Worm (Caenorhabditis elegans): ENCODE results near the gene T05B9.1.

T05B9.1 gene

ce11 chrII:11238869-11239647, 21.9 kb downstream of the T05B9.1 start, which contains the start of the genes rpn-9 and T06D8.9:
Gene rpn-9 (minus strand): TSS chrII:11238919.
Gene T06D8.9 (plus strand): TSS chrII:11239597.
- no peak for TF ChIP-seq ets-7 (tag; optimal IDR thresholded peaks at IDR 0.05)
- no peak for TF ChIP-seq hmg-4 (GFP tag; optimal IDR thresholded peaks at IDR 0.05)
- TF ChIP-seq flt-1 (GFP tag; IDR thresholded peaks at IDR 0.05): no peak
- TF ChIP-seq ama-1 (optimal IDR thresholded peaks at IDR 0.05): no peak
- no peak for TF ChIP-seq aly-1 (tag; optimal IDR thresholded peaks at IDR 0.05)
- TF ChIP-seq hnd-1 (tag; optimal IDR thresholded peaks at IDR 0.05): no peak
- TF ChIP-seq pes-1 (GFP tag; IDR thresholded peaks at IDR 0.05): no peak
- no peak for TF ChIP-seq tra-4 (tag; optimal IDR thresholded peaks at IDR 0.05)
- no peak for TF ChIP-seq B0310.2 (tag; optimal IDR thresholded peaks at IDR 0.05)

- TF ChIP-seq B0310.2 (tag; optimal IDR thresholded peaks at IDR 0.05): no peak
Measured at ce11 chrII:11237099-11237498, 23.9 kb downstream of the T05B9.1 start, which contains the start of gene fndc-1. Gene fndc-1 (minus strand): TSS chrII:11237325.

ce11 chrII:11236274-11236673, 24.7 kb downstream of the T05B9.1 start, which contains the start of gene cchl-1:
Gene cchl-1 (minus strand): TSS chrII:11236387.
- peak; percentile 2 for TF ChIP-seq ama-1 (optimal IDR thresholded peaks at IDR 0.05)
- TF ChIP-seq hmg-4 (GFP tag; optimal IDR thresholded peaks at IDR 0.05): no peak

- TF ChIP-seq tra-4 (tag; optimal IDR thresholded peaks at IDR 0.05): no peak
- TF ChIP-seq scrt-1 (GFP tag; IDR thresholded peaks at IDR 0.05): no peak
- no peak for TF ChIP-seq B0310.2 (tag; optimal IDR thresholded peaks at IDR 0.05)
- no peak for TF ChIP-seq pes-1 (GFP tag; IDR thresholded peaks at IDR 0.05)
- TF ChIP-seq F13C5.2 (tag; optimal IDR thresholded peaks at IDR 0.05): no peak
- TF ChIP-seq aly-1 (tag; optimal IDR thresholded peaks at IDR 0.05): no peak
- no peak for TF ChIP-seq hmg-4 (GFP tag; optimal IDR thresholded peaks at IDR 0.05)
- TF ChIP-seq ets-7 (tag; optimal IDR thresholded peaks at IDR 0.05): no peak
- TF ChIP-seq hmbx-1 (tag; optimal IDR thresholded peaks at IDR 0.05): no peak
- no peak for TF ChIP-seq ama-1 (optimal IDR thresholded peaks at IDR 0.05)
- no peak for TF ChIP-seq tbx-11 (GFP tag; IDR thresholded peaks at IDR 0.05)
- TF ChIP-seq ceh-36 (tag; optimal IDR thresholded peaks at IDR 0.05): no peak
- TF ChIP-seq sea-1 (GFP tag; conservative IDR thresholded peaks at IDR 0.05): no peak
- TF ChIP-seq tbx-37 (GFP tag; conservative IDR thresholded peaks at IDR 0.05): no peak
- no peak for TF ChIP-seq hnd-1 (tag; optimal IDR thresholded peaks at IDR 0.05)
- TF ChIP-seq flt-1 (GFP tag; IDR thresholded peaks at IDR 0.05): no peak
- no peak for TF ChIP-seq ceh-13 (GFP tag; optimal IDR thresholded peaks at IDR 0.05)
Measured at ce11 chrII:11234751-11235150, 26.2 kb downstream of the T05B9.1 start, which contains the start of gene cox-15. Gene cox-15 (minus strand): TSS chrII:11234952.

- TF ChIP-seq ceh-36 (tag; optimal IDR thresholded peaks at IDR 0.05) (no peak), B0310.2 (tag; optimal IDR thresholded peaks at IDR 0.05) (no peak), flt-1 (GFP tag; IDR thresholded peaks at IDR 0.05) (no peak), scrt-1 (GFP tag; IDR thresholded peaks at IDR 0.05) (no peak), tbx-37 (GFP tag; conservative IDR thresholded peaks at IDR 0.05) (no peak), ets-7 (tag; optimal IDR thresholded peaks at IDR 0.05) (no peak), tra-4 (tag; optimal IDR thresholded peaks at IDR 0.05) (no peak), F13C5.2 (tag; optimal IDR thresholded peaks at IDR 0.05) (no peak), hmg-4 (GFP tag; optimal IDR thresholded peaks at IDR 0.05) (no peak), tbx-11 (GFP tag; IDR thresholded peaks at IDR 0.05) (no peak), hmbx-1 (tag; optimal IDR thresholded peaks at IDR 0.05) (no peak), ceh-13 (GFP tag; optimal IDR thresholded peaks at IDR 0.05) (no peak), ama-1 (optimal IDR thresholded peaks at IDR 0.05) (no peak), hnd-1 (tag; optimal IDR thresholded peaks at IDR 0.05) (no peak), aly-1 (tag; optimal IDR thresholded peaks at IDR 0.05) (no peak), pes-1 (GFP tag; IDR thresholded peaks at IDR 0.05) (no peak), sea-1 (GFP tag; conservative IDR thresholded peaks at IDR 0.05) (no peak)
Measured at ce11 chrII:11226379-11226778, 34.6 kb downstream of the T05B9.1 start, which contains the start of gene T06D8.2. Gene T06D8.2 (plus strand): TSS chrII:11226679.

ce11 chrII:11224045-11224481, 36.9 kb downstream of the T05B9.1 start:
- TF ChIP-seq aly-1 (tag; optimal IDR thresholded peaks at IDR 0.05): no peak
- no peak for TF ChIP-seq ceh-36 (tag; optimal IDR thresholded peaks at IDR 0.05)
- peak; percentile 38 for TF ChIP-seq F13C5.2 (tag; optimal IDR thresholded peaks at IDR 0.05)
- TF ChIP-seq sea-1 (GFP tag; conservative IDR thresholded peaks at IDR 0.05): no peak

- TF ChIP-seq tra-4 (tag; optimal IDR thresholded peaks at IDR 0.05): no peak
- TF ChIP-seq hnd-1 (tag; optimal IDR thresholded peaks at IDR 0.05): no peak
- no peak for TF ChIP-seq ama-1 (optimal IDR thresholded peaks at IDR 0.05)
- TF ChIP-seq tbx-37 (GFP tag; conservative IDR thresholded peaks at IDR 0.05): no peak
- no peak for TF ChIP-seq F13C5.2 (tag; optimal IDR thresholded peaks at IDR 0.05)
- no peak for TF ChIP-seq ets-7 (tag; optimal IDR thresholded peaks at IDR 0.05)
- TF ChIP-seq hmg-4 (GFP tag; optimal IDR thresholded peaks at IDR 0.05): no peak
- no peak for TF ChIP-seq B0310.2 (tag; optimal IDR thresholded peaks at IDR 0.05)
- no peak for TF ChIP-seq ceh-36 (tag; optimal IDR thresholded peaks at IDR 0.05)
- TF ChIP-seq hmbx-1 (tag; optimal IDR thresholded peaks at IDR 0.05): no peak
- TF ChIP-seq tbx-11 (GFP tag; IDR thresholded peaks at IDR 0.05): no peak
- TF ChIP-seq ceh-13 (GFP tag; optimal IDR thresholded peaks at IDR 0.05): no peak
- no peak for TF ChIP-seq sea-1 (GFP tag; conservative IDR thresholded peaks at IDR 0.05)
Measured at ce11 chrII:11221771-11222355, 39.1 kb downstream of the T05B9.1 start, which contains the start of gene plpr-1. Gene plpr-1 (plus strand): TSS chrII:11222305.

All from whole organism, early embryonic.